Worm (Caenorhabditis elegans) whole organism, L2 larva: ENCODE measurements around the gene srsx-5.

Source experiments
- C34F6.9 ChIP-seq: fragments of 150-350 bp; optimal IDR thresholded peaks from 2 replicates; lab custom pipeline; 2014; ENCODE audit warnings: missing biosample characterization, missing genetic modification characterization
- F13H6.1 ChIP-seq: sonication (generic microtip); optimal IDR thresholded peaks from 2 replicates; lab custom pipeline; 2016; ENCODE audit warnings: missing genetic modification characterization, missing compliant biosample characterization
- R02D3.7 ChIP-seq: fragments of 150-350 bp; optimal IDR thresholded peaks from 2 replicates; lab custom pipeline; 2014; ENCODE audit warnings: missing biosample characterization, missing genetic modification characterization
- Y55F3AM.14 ChIP-seq: fragments of 200-800 bp; sonication (Bioruptor generic); optimal IDR thresholded peaks from 2 replicates; lab custom pipeline; 2018; ENCODE audit warnings: mild to moderate bottlenecking, missing genetic modification characterization, missing compliant biosample characterization
- ZK546.5 ChIP-seq: sonication (generic microtip); optimal IDR thresholded peaks from 2 replicates; lab custom pipeline; 2017; ENCODE audit warnings: missing biosample characterization, missing genetic modification characterization
- alr-1 ChIP-seq: fragments of 150-350 bp; optimal IDR thresholded peaks from 2 replicates; lab custom pipeline; 2014; ENCODE audit warnings: missing biosample characterization, missing genetic modification characterization
- aly-2 ChIP-seq: fragments of 150-350 bp; optimal IDR thresholded peaks from 2 replicates; lab custom pipeline; 2014; ENCODE audit warnings: missing biosample characterization, missing genetic modification characterization
- ama-1 ChIP-seq: fragments of 150-350 bp; optimal IDR thresholded peaks from 2 replicates; lab custom pipeline; 2018; ENCODE audit warnings: inconsistent platforms
- blmp-1 ChIP-seq: sonication (generic microtip); optimal IDR thresholded peaks from 2 replicates; lab custom pipeline; 2017; ENCODE audit warnings: missing genetic modification characterization, mild to moderate bottlenecking, missing compliant biosample characterization, antibody characterized with exemption, moderate library complexity; ENCODE audit not compliant: insufficient read depth
- ceh-16 ChIP-seq: fragments of 150-350 bp; optimal IDR thresholded peaks from 2 replicates; lab custom pipeline; 2014; ENCODE audit warnings: missing biosample characterization, missing genetic modification characterization
- ceh-82 ChIP-seq: fragments of 150-350 bp; optimal IDR thresholded peaks from 2 replicates; lab custom pipeline; 2014; ENCODE audit warnings: missing biosample characterization, missing genetic modification characterization
- crh-2 ChIP-seq: sonication (generic microtip); optimal IDR thresholded peaks from 2 replicates; lab custom pipeline; 2017; ENCODE audit warnings: missing biosample characterization, missing genetic modification characterization
- dmd-4 ChIP-seq: sonication (generic microtip); optimal IDR thresholded peaks from 2 replicates; lab custom pipeline; 2017; ENCODE audit warnings: missing biosample characterization, missing genetic modification characterization
- egl-27 ChIP-seq: sonication (generic microtip); optimal IDR thresholded peaks from 3 replicates; lab custom pipeline; 2017; ENCODE audit warnings: missing biosample characterization, missing genetic modification reagents, missing genetic modification characterization
- elt-3 ChIP-seq: sonication (generic microtip); optimal IDR thresholded peaks from 2 replicates; lab custom pipeline; 2017; ENCODE audit warnings: missing biosample characterization, missing genetic modification characterization
- fos-1 ChIP-seq: fragments of 150-350 bp; optimal IDR thresholded peaks from 2 replicates; lab custom pipeline; 2014; ENCODE audit warnings: missing biosample characterization, missing genetic modification characterization
- lin-11 ChIP-seq: fragments of 150-350 bp; sonication (generic microtip); optimal IDR thresholded peaks from 2 replicates; lab custom pipeline; 2014; ENCODE audit warnings: missing biosample characterization, missing genetic modification characterization, inconsistent platforms, mixed read lengths
- lin-39 ChIP-seq: fragments of 150-350 bp; optimal IDR thresholded peaks from 2 replicates; lab custom pipeline; 2014; ENCODE audit warnings: missing biosample characterization, missing genetic modification reagents, missing genetic modification characterization
- lsy-2 ChIP-seq, 2 experiments: fragments of 150-350 bp in 1 of 2; sonication (generic microtip) in 1 of 2; optimal IDR thresholded peaks; 2 replicates each; lab custom pipeline; 2014 to 2017; ENCODE audit warnings: missing biosample characterization in 2 of 2, missing genetic modification characterization in 2 of 2
- mab-5 ChIP-seq: fragments of 150-350 bp; optimal IDR thresholded peaks from 2 replicates; lab custom pipeline; 2014; ENCODE audit warnings: missing biosample characterization, missing genetic modification characterization
- mbf-1 ChIP-seq: sonication (generic microtip); optimal IDR thresholded peaks from 2 replicates; lab custom pipeline; 2017; ENCODE audit warnings: missing biosample characterization, missing genetic modification characterization
- mdl-1 ChIP-seq, 2 experiments: fragments of 150-350 bp in 1 of 2; sonication (generic microtip) in 1 of 2; optimal IDR thresholded peaks; 2 replicates each; lab custom pipeline; 2017; ENCODE audit warnings: missing biosample characterization in 2 of 2, missing genetic modification characterization in 2 of 2
- nhr-10 ChIP-seq: sonication (generic microtip); optimal IDR thresholded peaks from 2 replicates; lab custom pipeline; 2017; ENCODE audit warnings: missing biosample characterization, missing genetic modification characterization
- nhr-11 ChIP-seq: fragments of 150-350 bp; optimal IDR thresholded peaks from 2 replicates; lab custom pipeline; 2014; ENCODE audit warnings: missing biosample characterization, missing genetic modification characterization
- nhr-129 ChIP-seq: fragments of 150-350 bp; optimal IDR thresholded peaks from 2 replicates; lab custom pipeline; 2014; ENCODE audit warnings: missing biosample characterization, missing genetic modification characterization
- nhr-21 ChIP-seq: fragments of 150-350 bp; optimal IDR thresholded peaks from 2 replicates; lab custom pipeline; 2014; ENCODE audit warnings: missing biosample characterization, missing genetic modification characterization
- nhr-77 ChIP-seq: fragments of 150-350 bp; optimal IDR thresholded peaks from 2 replicates; lab custom pipeline; 2014; ENCODE audit warnings: missing biosample characterization, missing genetic modification characterization
- peb-1 ChIP-seq: fragments of 150-350 bp; optimal IDR thresholded peaks from 2 replicates; lab custom pipeline; 2014; ENCODE audit warnings: missing biosample characterization, missing genetic modification characterization
- sem-4 ChIP-seq: fragments of 150-350 bp; optimal IDR thresholded peaks from 2 replicates; lab custom pipeline; 2014; ENCODE audit warnings: missing biosample characterization, missing genetic modification reagents, missing genetic modification characterization
- sma-3 ChIP-seq: sonication (generic microtip); optimal IDR thresholded peaks from 2 replicates; lab custom pipeline; 2016; ENCODE audit warnings: missing genetic modification reagents, missing genetic modification characterization, missing compliant biosample characterization
- sma-9 ChIP-seq, 2 experiments: fragments of 150-350 bp in 1 of 2; sonication (generic microtip) in 1 of 2; optimal IDR thresholded peaks; 2 replicates each; lab custom pipeline; 2014 to 2016; ENCODE audit warnings: missing genetic modification characterization in 2 of 2, mild to moderate bottlenecking in 1 of 2, missing biosample characterization in 1 of 2, missing compliant biosample characterization in 1 of 2, missing genetic modification reagents in 1 of 2, moderate library complexity in 1 of 2
- unc-39 ChIP-seq: fragments of 150-350 bp; optimal IDR thresholded peaks from 2 replicates; lab custom pipeline; 2014; ENCODE audit warnings: missing biosample characterization, missing genetic modification characterization
- unc-55 ChIP-seq: fragments of 150-350 bp; sonication (generic microtip); optimal IDR thresholded peaks from 3 replicates; lab custom pipeline; 2014; ENCODE audit warnings: missing biosample characterization, missing genetic modification reagents, missing genetic modification characterization
- ztf-4 ChIP-seq: fragments of 150-350 bp; optimal IDR thresholded peaks from 2 replicates; lab custom pipeline; 2014; ENCODE audit warnings: missing biosample characterization, missing genetic modification characterization

srsx-5 gene

DNA sequence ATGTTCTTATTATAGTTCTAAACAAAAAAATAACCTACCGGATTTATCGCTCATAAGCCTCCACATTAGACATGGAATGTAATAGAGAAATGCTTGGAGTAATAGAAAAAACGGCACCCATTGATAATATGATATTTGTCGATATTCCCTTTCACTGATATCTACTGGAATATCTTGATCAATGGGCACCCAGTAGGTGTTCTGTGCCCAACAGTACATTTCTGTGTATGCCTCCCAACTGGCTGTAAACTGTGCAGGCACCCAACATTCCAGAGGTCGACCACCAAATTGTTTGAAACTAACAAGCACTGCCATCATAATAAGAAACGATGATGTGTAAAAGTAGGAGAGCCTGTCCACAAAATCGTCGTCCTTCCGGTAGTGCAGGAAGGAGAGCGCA lies 35.7 kb downstream of the srsx-5 start:
- no peak for TF ChIP-seq C34F6.9 (tag; lab: Kevin White, UChicago)
- no peak for TF ChIP-seq crh-2
- TF ChIP-seq aly-2 (tag; lab: Kevin White, UChicago), result no peak
- TF ChIP-seq alr-1 (tag; lab: Kevin White, UChicago), result no peak
- TF ChIP-seq peb-1, result no peak
- no peak for TF ChIP-seq ama-1 (lab: Kevin White, UChicago)

DNA sequence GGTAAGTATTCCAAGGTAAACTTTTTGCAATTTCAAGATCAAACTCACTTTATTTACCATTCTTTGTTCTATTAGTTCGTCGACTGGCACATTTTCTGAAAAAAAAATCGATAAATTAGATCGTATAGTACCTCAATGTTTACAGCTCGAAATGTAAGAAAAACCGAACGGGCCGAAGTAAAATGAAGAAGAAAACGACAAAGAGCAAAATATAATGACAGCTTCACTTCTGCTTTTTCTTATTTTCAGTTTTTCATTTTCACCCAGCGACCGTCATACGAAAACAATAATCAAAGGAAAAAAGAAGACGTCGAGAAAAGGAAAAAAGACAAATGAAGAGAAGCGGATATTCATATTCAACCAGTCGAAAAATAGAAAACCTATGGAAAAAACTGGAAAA lies 40.3 kb downstream of the srsx-5 start, which contains the start of gene che-7:
Gene che-7 (minus strand): TSS at position 101 of the 400 bp plus-strand sequence.
- TF ChIP-seq sma-9 (GFP tag; optimal IDR thresholded peaks at IDR 0.05; lab: Kevin White, UChicago) (no peak), sma-9 (tag; optimal IDR thresholded peaks at IDR 0.05; lab: Kevin White, UChicago) (no peak), lin-11 (tag; lab: Kevin White, UChicago) (no peak), alr-1 (tag; lab: Kevin White, UChicago) (no peak), ZK546.5 (tag; lab: Kevin White, UChicago) (no peak), elt-3 (tag; lab: Kevin White, UChicago) (no peak), crh-2 (no peak), F13H6.1 (tag; lab: Kevin White, UChicago) (no peak), ceh-16 (tag; lab: Kevin White, UChicago) (no peak), peb-1 (no peak), ztf-4 (no peak), fos-1 (tag; lab: Kevin White, UChicago) (no peak), mbf-1 (tag; lab: Kevin White, UChicago) (no peak), ceh-82 (tag; lab: Kevin White, UChicago) (no peak), Y55F3AM.14 (GFP tag; lab: Kevin White, UChicago) (no peak), nhr-77 (no peak), nhr-10 (no peak), ama-1 (lab: Kevin White, UChicago) (no peak)

- TF ChIP-seq Y55F3AM.14 (GFP tag; lab: Kevin White, UChicago), result no peak
- TF ChIP-seq unc-55 (GFP tag; lab: Kevin White, UChicago), result peak; percentile 54
- peak; percentile 11 for TF ChIP-seq nhr-21 (tag; lab: Kevin White, UChicago)
- peak in 1 of 2 experiments; percentile 28 for TF ChIP-seq lsy-2 (tag; optimal IDR thresholded peaks at IDR 0.05; lab: Kevin White, UChicago)
- no peak for TF ChIP-seq dmd-4
- TF ChIP-seq mdl-1 (tag; optimal IDR thresholded peaks at IDR 0.05; lab: Kevin White, UChicago), result no peak
Measured at ce11 chrV:7970519-7970918, 41.8 kb downstream of the srsx-5 start.

DNA sequence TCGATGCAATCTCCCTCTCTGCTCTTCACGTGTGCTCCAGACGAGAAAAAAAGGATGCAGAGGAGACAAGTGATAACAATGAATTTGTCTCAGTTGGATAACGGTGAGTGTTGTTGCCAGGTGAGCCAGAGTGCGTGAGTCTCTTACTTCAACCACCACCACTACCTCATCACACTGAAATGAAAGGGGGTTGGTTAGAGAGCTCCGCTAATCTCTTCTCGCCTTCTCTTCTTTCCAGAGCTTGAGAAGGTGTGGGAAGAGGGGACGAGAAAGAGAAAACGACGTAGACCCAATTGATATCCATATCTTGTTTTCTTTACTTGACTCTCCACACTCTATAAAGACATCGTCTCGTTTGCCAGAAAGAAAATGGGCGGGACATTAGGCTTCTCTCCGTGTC lies 42.6 kb downstream of the srsx-5 start:
- TF ChIP-seq R02D3.7 (tag; lab: Kevin White, UChicago) (no peak), blmp-1 (tag; lab: Kevin White, UChicago) (no peak), nhr-11 (tag; lab: Kevin White, UChicago) (no peak), unc-55 (GFP tag; lab: Kevin White, UChicago) (no peak), alr-1 (tag; lab: Kevin White, UChicago) (no peak), sem-4 (tag; lab: Kevin White, UChicago) (no peak), nhr-10 (no peak), sma-3 (no peak), nhr-77 (no peak), lsy-2 (tag; optimal IDR thresholded peaks at IDR 0.05; lab: Kevin White, UChicago) (no peak), lin-39 (no peak), unc-39 (tag; lab: Kevin White, UChicago) (no peak), egl-27 (tag; lab: Kevin White, UChicago) (no peak)

DNA sequence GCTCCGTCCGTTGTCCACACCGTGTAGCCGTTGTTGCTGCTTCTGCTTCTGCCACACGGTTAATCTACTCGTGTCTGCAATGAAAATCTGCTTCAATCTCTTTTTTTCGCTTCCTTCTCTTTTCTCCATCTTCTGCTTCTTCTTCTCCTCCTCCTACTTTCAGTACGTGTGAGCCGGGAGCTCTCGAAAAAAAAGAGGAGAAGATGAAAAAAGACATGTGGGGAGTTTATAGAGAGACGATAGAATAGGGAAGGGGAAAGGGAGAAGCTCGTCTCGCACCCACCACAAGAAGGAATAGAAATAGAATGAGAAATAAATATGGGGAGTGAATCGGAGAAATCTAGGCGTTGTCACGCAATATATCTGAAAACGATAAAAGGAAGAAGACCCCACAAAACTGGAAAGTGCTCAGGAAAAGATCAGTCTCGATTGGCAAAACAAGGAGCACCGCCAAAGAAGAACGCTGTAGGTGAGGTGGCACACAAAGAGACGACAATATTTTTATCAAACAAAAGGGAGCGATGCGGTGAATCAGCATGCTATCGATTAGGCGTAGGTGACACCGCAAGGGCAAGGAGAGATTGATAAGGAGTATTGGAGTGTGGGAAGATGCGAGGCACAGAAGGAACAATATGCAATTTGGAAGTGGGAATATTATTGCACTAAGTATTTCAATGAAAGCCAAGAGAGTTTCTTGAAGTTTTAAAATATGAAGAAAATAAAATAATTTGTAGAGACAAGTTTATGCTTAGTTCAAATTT lies 49.1 kb downstream of the srsx-5 start, which contains the start of gene let-413:
Gene let-413 (minus strand): TSS at position 76 of the 761 bp plus-strand sequence.
- TF ChIP-seq C34F6.9 (tag; lab: Kevin White, UChicago) (peak; percentile 20), nhr-129 (tag; lab: Kevin White, UChicago) (peak; percentile 10), mab-5 (tag; lab: Kevin White, UChicago) (no peak), fos-1 (tag; lab: Kevin White, UChicago) (peak; percentile 98), sma-9 (GFP tag; optimal IDR thresholded peaks at IDR 0.05; lab: Kevin White, UChicago) (peak; percentile 15), sma-9 (tag; optimal IDR thresholded peaks at IDR 0.05; lab: Kevin White, UChicago) (no peak), unc-55 (GFP tag; lab: Kevin White, UChicago) (peak; percentile 59)
